Fruit fly (Drosophila melanogaster): ENCODE data around the gene CG5946.

The CG5946 gene

DNA sequence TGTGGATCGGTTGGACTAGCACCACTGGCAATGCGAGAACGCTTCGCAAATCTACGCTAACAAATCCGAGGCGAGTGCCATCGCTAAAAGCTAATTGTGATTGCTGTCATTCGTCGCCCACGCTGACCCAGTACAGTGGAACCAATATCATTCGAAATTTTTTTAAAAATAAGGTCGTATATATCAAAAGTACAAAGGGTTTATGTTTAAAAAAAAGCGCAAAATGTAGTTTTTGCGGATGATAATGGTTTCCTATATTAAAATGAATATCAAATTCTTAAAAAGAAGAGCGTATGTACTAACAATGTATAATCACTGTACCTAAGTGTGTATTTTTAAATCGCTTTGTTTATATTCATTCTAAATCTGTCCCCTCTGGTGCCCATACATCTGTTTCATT lies 36.8 kb downstream of the CG5946 start (continued):
- TF ChIP-seq H2.0 (GFP tag; IDR thresholded peaks at IDR 0.05) (peak; percentile 20; the same call in 1 of the 2 replicates), CG31388 (GFP tag; optimal IDR thresholded peaks at IDR 0.05) (peak; percentile 13), CG5245 (GFP tag; optimal IDR thresholded peaks at IDR 0.05) (peak; percentile 8), CG10462 (GFP tag; optimal IDR thresholded peaks at IDR 0.05) (no peak), mam (GFP tag; optimal IDR thresholded peaks at IDR 0.05) (peak; percentile 47), Drgx (GFP tag; IDR thresholded peaks at IDR 0.05) (peak; percentile 82), nerfin-2 (GFP tag; IDR thresholded peaks at IDR 0.05; ENCODE audit: partially characterized antibody) (no peak), Aef1 (GFP tag; IDR thresholded peaks at IDR 0.05) (peak; percentile 39; the same call in 2 of the 3 replicates), sim (GFP tag; IDR thresholded peaks at IDR 0.05) (no peak), phol (tag; optimal IDR thresholded peaks at IDR 0.05) (peak; percentile 33), crp (GFP tag; optimal IDR thresholded peaks at IDR 0.05) (no peak), gcm (GFP tag; optimal IDR thresholded peaks at IDR 0.05) (no peak), Spps (tag; optimal IDR thresholded peaks at IDR 0.05) (no peak), CG13624 (GFP tag; optimal IDR thresholded peaks at IDR 0.05) (peak; percentile 35), Fer3 (tag; optimal IDR thresholded peaks at IDR 0.05) (peak; percentile 57), row (GFP tag; IDR thresholded peaks at IDR 0.05) (peak; percentile 76), ci (GFP tag; IDR thresholded peaks at IDR 0.05) (0 out of 3 replicates have a peak, but pooled peaks have one; percentile 35), CG17359 (tag; optimal IDR thresholded peaks at IDR 0.05) (no peak), HLH3B (GFP tag; IDR thresholded peaks at IDR 0.05) (peak; percentile 57), HmgD (GFP tag; optimal IDR thresholded peaks at IDR 0.05) (no peak), lilli (GFP tag; optimal IDR thresholded peaks at IDR 0.05) (peak; percentile 57), Poxn (GFP tag; IDR thresholded peaks at IDR 0.05) (no peak), Sry-β (GFP tag; optimal IDR thresholded peaks at IDR 0.05) (no peak), CG8478 (optimal IDR thresholded peaks at IDR 0.05) (no peak), fd96Cb (tag; optimal IDR thresholded peaks at IDR 0.05) (peak; percentile 25), usp (GFP tag; optimal IDR thresholded peaks at IDR 0.05) (no peak), Ptx1 (GFP tag; IDR thresholded peaks at IDR 0.05) (peak; percentile 64), MESR4 (GFP tag; optimal IDR thresholded peaks at IDR 0.05) (no peak), bbx (GFP tag; IDR thresholded peaks at IDR 0.05; ENCODE audit: partially characterized antibody) (no peak), Camta (GFP tag; optimal IDR thresholded peaks at IDR 0.05) (peak; percentile 19), gsb (GFP tag; IDR thresholded peaks at IDR 0.05) (0 out of 2 replicates have a peak, but pooled peaks have one; percentile 16), CG1647 (GFP tag; optimal IDR thresholded peaks at IDR 0.05) (no peak), CG4707 (GFP tag; optimal IDR thresholded peaks at IDR 0.05) (no peak), pum (GFP tag; optimal IDR thresholded peaks at IDR 0.05) (peak; percentile 0), dm (GFP tag; optimal IDR thresholded peaks at IDR 0.05) (no peak), pan (optimal IDR thresholded peaks at IDR 0.05) (no peak), pan (GFP tag; optimal IDR thresholded peaks at IDR 0.05 in 1 of 2, IDR thresholded peaks at IDR 0.05 in 1 of 2) (peak in 1 of 2 experiments; percentile 64), CG14667 (GFP tag; IDR thresholded peaks at IDR 0.05) (no peak), prd (optimal IDR thresholded peaks at IDR 0.05) (no peak), prd (GFP tag; IDR thresholded peaks at IDR 0.05) (peak; percentile 54; the same call in 2 of the 3 replicates), trem (tag; optimal IDR thresholded peaks at IDR 0.05) (no peak), nom (GFP tag; optimal IDR thresholded peaks at IDR 0.05) (no peak), dati (GFP tag; IDR thresholded peaks at IDR 0.05) (no peak), toy (GFP tag; IDR thresholded peaks at IDR 0.05) (no peak), CG10267 (tag; optimal IDR thresholded peaks at IDR 0.05) (no peak), Dip3 (GFP tag; optimal IDR thresholded peaks at IDR 0.05) (peak; percentile 18), CG1233 (GFP tag; optimal IDR thresholded peaks at IDR 0.05) (peak; percentile 28), tx (GFP tag; optimal IDR thresholded peaks at IDR 0.05) (no peak), ems (GFP tag; optimal IDR thresholded peaks at IDR 0.05) (no peak), tll (GFP tag; optimal IDR thresholded peaks at IDR 0.05) (no peak), stc (GFP tag; IDR thresholded peaks at IDR 0.05) (peak; percentile 34; the same call in 1 of the 2 replicates), CG18619 (GFP tag; optimal IDR thresholded peaks at IDR 0.05) (peak; percentile 19)

Data from whole organism, embryonic.